Worm (Caenorhabditis elegans) whole organism, L4/young adult: ENCODE results near the gene nhr-17.
A peak's percentile ranks its signal among the peaks of the same experiment; 100 is the strongest.

Source experiments
- W03F9.2 ChIP-seq: fragments of 150-350 bp; optimal IDR thresholded peaks from 2 replicates; lab custom pipeline; 2014; ENCODE audit warnings: missing biosample characterization, missing genetic modification characterization
- dao-5 ChIP-seq: sonication (generic microtip); optimal IDR thresholded peaks from 2 replicates; lab custom pipeline; 2016; ENCODE audit warnings: missing genotype, missing genetic modification characterization, moderate library complexity, missing compliant biosample characterization
- him-1 ChIP-seq: sonication (generic microtip); optimal IDR thresholded peaks from 2 replicates; lab custom pipeline; 2016; ENCODE audit warnings: missing genotype, missing genetic modification reagents, missing genetic modification characterization, missing compliant biosample characterization

ce11 chrX:12635010-12635409 lies 32.6 kb downstream of the nhr-17 start:
- TF ChIP-seq dao-5 (no peak), him-1 (tag; lab: Kevin White, UChicago) (no peak), W03F9.2 (tag; lab: Kevin White, UChicago) (peak; percentile 50)
